Worm (Caenorhabditis elegans) whole organism, L4 larva: ENCODE results near the gene sde-2.

ENCODE experiments used
- D1046.2 ChIP-seq: fragments of 200-800 bp; sonication (Bioruptor generic); IDR thresholded peaks from 2 replicates; pipeline ENCODE4 v1.3.6; 2022; ENCODE audit warnings: missing genetic modification characterization, missing compliant biosample characterization
- F37D6.2 ChIP-seq: sonication (generic microtip); optimal IDR thresholded peaks from 2 replicates; lab custom pipeline; 2016; ENCODE audit warnings: mild to moderate bottlenecking, missing genetic modification characterization, missing compliant biosample characterization
- Y5F2A.4 ChIP-seq: fragments of 200-800 bp; sonication (Bioruptor generic); optimal IDR thresholded peaks from 2 replicates; lab custom pipeline; 2018; ENCODE audit warnings: mild to moderate bottlenecking, missing genetic modification characterization, missing compliant biosample characterization
- ZK546.5 ChIP-seq, 2 experiments: sonication (generic microtip); optimal IDR thresholded peaks; 2 replicates each; lab custom pipeline; 2017; ENCODE audit warnings: missing biosample characterization in 2 of 2, missing genetic modification characterization in 2 of 2
- aha-1 ChIP-seq: fragments of 150-350 bp; peaks from one replicate; lab custom pipeline; 2014; ENCODE audit warnings: missing biosample characterization, missing genetic modification characterization
- aly-2 ChIP-seq: sonication (generic microtip); optimal IDR thresholded peaks from 2 replicates; lab custom pipeline; 2018; ENCODE audit warnings: missing biosample characterization, missing genetic modification characterization
- arid-1 ChIP-seq: fragments of 200-800 bp; sonication (Bioruptor generic); conservative IDR thresholded peaks from 2 replicates; pipeline ENCODE4 v1.3.6; 2022; ENCODE audit warnings: missing genetic modification reagents, missing genetic modification characterization, missing compliant biosample characterization
- attf-4 ChIP-seq: sonication (generic microtip); optimal IDR thresholded peaks from 3 replicates; lab custom pipeline; 2017; ENCODE audit warnings: missing biosample characterization, missing genetic modification characterization
- ceh-20 ChIP-seq: fragments of 200-800 bp; sonication (Bioruptor generic); IDR thresholded peaks from 2 replicates; pipeline ENCODE4 v1.3.6; 2022; ENCODE audit warnings: missing genetic modification reagents, missing genetic modification characterization, missing compliant biosample characterization
- ceh-82 ChIP-seq: sonication (generic microtip); optimal IDR thresholded peaks from 2 replicates; lab custom pipeline; 2017; ENCODE audit warnings: missing biosample characterization, missing genetic modification characterization
- ctbp-1 ChIP-seq: fragments of 200-800 bp; sonication (Bioruptor generic); IDR thresholded peaks from 2 replicates; pipeline ENCODE4 v1.3.6; 2022; ENCODE audit warnings: missing genetic modification reagents, missing genetic modification characterization, missing compliant biosample characterization
- daf-16 ChIP-seq, 3 experiments: sonication (generic microtip); optimal IDR thresholded peaks; 2 replicates each; lab custom pipeline; 2016 to 2017; ENCODE audit warnings: missing genetic modification characterization in 3 of 3, missing genetic modification reagents in 3 of 3, mild to moderate bottlenecking in 2 of 3, missing compliant biosample characterization in 2 of 3, missing biosample characterization in 1 of 3, moderate library complexity in 1 of 3
- dmd-6 ChIP-seq: fragments of 200-800 bp; sonication (Bioruptor generic); IDR thresholded peaks from 2 replicates; pipeline ENCODE4 v1.3.6; 2022; ENCODE audit warnings: missing genetic modification reagents, missing genetic modification characterization, missing compliant biosample characterization
- dpl-1 ChIP-seq: fragments of 150-350 bp; optimal IDR thresholded peaks from 2 replicates; lab custom pipeline; 2014; ENCODE audit warnings: missing biosample characterization, missing genetic modification reagents, missing genetic modification characterization
- duxl-1 ChIP-seq: sonication (generic microtip); optimal IDR thresholded peaks from 2 replicates; lab custom pipeline; 2016; ENCODE audit warnings: mild to moderate bottlenecking, missing genetic modification characterization, moderate library complexity, missing compliant biosample characterization; ENCODE audit not compliant: poor library complexity
- egl-43 ChIP-seq: fragments of 200-800 bp; sonication (Bioruptor generic); IDR thresholded peaks from 2 replicates; pipeline ENCODE4 v1.3.6; 2022; ENCODE audit warnings: missing genetic modification reagents, missing genetic modification characterization, missing compliant biosample characterization
- gei-8 ChIP-seq: fragments of 200-800 bp; sonication (Bioruptor generic); optimal IDR thresholded peaks from 2 replicates; lab custom pipeline; 2018; ENCODE audit warnings: mild to moderate bottlenecking, missing genetic modification characterization, missing compliant biosample characterization
- hlh-11 ChIP-seq: fragments of 200-800 bp; sonication (Bioruptor generic); optimal IDR thresholded peaks from 2 replicates; lab custom pipeline; 2018; ENCODE audit warnings: mild to moderate bottlenecking, missing genetic modification characterization, missing compliant biosample characterization
- hmg-1.1 ChIP-seq: fragments of 200-800 bp; sonication (Bioruptor generic); IDR thresholded peaks from 2 replicates; pipeline ENCODE4 v1.3.6; 2022; ENCODE audit warnings: missing genetic modification reagents, missing genetic modification characterization, missing compliant biosample characterization
- lim-7 ChIP-seq: fragments of 200-800 bp; sonication (Bioruptor generic); IDR thresholded peaks from 2 replicates; pipeline ENCODE4 v1.3.6; 2022; ENCODE audit warnings: missing genetic modification characterization, missing compliant biosample characterization
- lin-1 ChIP-seq: fragments of 200-800 bp; sonication (Bioruptor generic); IDR thresholded peaks from 2 replicates; pipeline ENCODE4 v1.3.6; 2022; ENCODE audit warnings: missing genetic modification reagents, missing genetic modification characterization, missing compliant biosample characterization
- lin-38 ChIP-seq: fragments of 200-800 bp; sonication (Bioruptor generic); IDR thresholded peaks from 2 replicates; pipeline ENCODE4 v1.3.6; 2022; ENCODE audit warnings: missing genetic modification reagents, missing genetic modification characterization, missing compliant biosample characterization
- madf-5 ChIP-seq, 2 experiments: fragments of 200-800 bp; sonication (Bioruptor generic); IDR thresholded peaks; 2 replicates each; pipeline ENCODE4 v1.3.6; 2022; ENCODE audit warnings: missing compliant biosample characterization in 2 of 2, missing genetic modification characterization in 2 of 2
- mdt-29 ChIP-seq: fragments of 200-800 bp; sonication (Bioruptor generic); IDR thresholded peaks from 2 replicates; pipeline ENCODE4 v1.3.6; 2022; ENCODE audit warnings: missing genetic modification reagents, missing genetic modification characterization, missing compliant biosample characterization
- mep-1 ChIP-seq: fragments of 150-350 bp; sonication (generic microtip); optimal IDR thresholded peaks from 3 replicates; lab custom pipeline; 2014; ENCODE audit warnings: missing biosample characterization, missing genetic modification characterization
- nhr-102 ChIP-seq: sonication (generic microtip); optimal IDR thresholded peaks from 2 replicates; lab custom pipeline; 2016; ENCODE audit warnings: mild to moderate bottlenecking, missing genetic modification characterization, moderate library complexity, missing compliant biosample characterization
- nhr-28 ChIP-seq: fragments of 150-350 bp; optimal IDR thresholded peaks from 2 replicates; lab custom pipeline; 2014; ENCODE audit warnings: missing biosample characterization, missing genetic modification characterization
- nhr-41 ChIP-seq: fragments of 200-800 bp; sonication (Bioruptor generic); IDR thresholded peaks from 2 replicates; pipeline ENCODE4 v1.3.6; 2022; ENCODE audit warnings: missing genetic modification reagents, missing genetic modification characterization, missing compliant biosample characterization
- nhr-48 ChIP-seq: sonication (generic microtip); optimal IDR thresholded peaks from 2 replicates; lab custom pipeline; 2016; ENCODE audit warnings: mild to moderate bottlenecking, missing genetic modification characterization, missing compliant biosample characterization
- nhr-6 ChIP-seq: fragments of 150-350 bp; optimal IDR thresholded peaks from 2 replicates; lab custom pipeline; 2014; ENCODE audit warnings: missing biosample characterization, missing genetic modification characterization
- pha-4 ChIP-seq, 2 experiments: fragments of 150-350 bp in 1 of 2; fragments of 200-800 bp in 1 of 2; sonication (Bioruptor generic) in 1 of 2; IDR thresholded peaks in 1 of 2; optimal IDR thresholded peaks in 1 of 2; 2 replicates each; pipeline versions ENCODE4 v1.3.6 to Lab custom; 2014 to 2022; ENCODE audit warnings: missing genetic modification characterization in 2 of 2, missing genetic modification reagents in 2 of 2, missing biosample characterization in 1 of 2, missing compliant biosample characterization in 1 of 2
- php-3 ChIP-seq: fragments of 200-800 bp; sonication (Bioruptor generic); IDR thresholded peaks from 2 replicates; pipeline ENCODE4 v1.3.6; 2022; ENCODE audit warnings: missing genetic modification reagents, missing genetic modification characterization, missing compliant biosample characterization
- sdz-12 ChIP-seq: fragments of 200-800 bp; sonication (Bioruptor generic); optimal IDR thresholded peaks from 2 replicates; lab custom pipeline; 2018; ENCODE audit warnings: mild to moderate bottlenecking, missing genetic modification characterization, missing compliant biosample characterization
- set-16 ChIP-seq: fragments of 200-800 bp; sonication (Bioruptor generic); IDR thresholded peaks from 2 replicates; pipeline ENCODE4 v1.3.6; 2022; ENCODE audit warnings: missing genetic modification reagents, missing genetic modification characterization, missing compliant biosample characterization
- skn-1 ChIP-seq: fragments of 150-350 bp; optimal IDR thresholded peaks from 2 replicates; lab custom pipeline; 2014; ENCODE audit warnings: missing biosample characterization, missing genetic modification characterization
- spr-3 ChIP-seq: fragments of 200-800 bp; sonication (Bioruptor generic); optimal IDR thresholded peaks from 2 replicates; lab custom pipeline; 2018; ENCODE audit warnings: mild to moderate bottlenecking, missing genetic modification characterization, missing compliant biosample characterization
- tra-1 ChIP-seq: fragments of 200-800 bp; sonication (Bioruptor generic); IDR thresholded peaks from 2 replicates; pipeline ENCODE4 v1.3.6; 2022; ENCODE audit warnings: missing genetic modification reagents, missing genetic modification characterization, missing compliant biosample characterization
- unc-130 ChIP-seq: sonication (generic microtip); optimal IDR thresholded peaks from 2 replicates; lab custom pipeline; 2016; ENCODE audit warnings: missing genetic modification reagents, missing genetic modification characterization, missing compliant biosample characterization
- unc-62 ChIP-seq, 3 experiments: fragments of 150-350 bp in 1 of 3; sonication (generic microtip); optimal IDR thresholded peaks in 2 of 3; peaks in 1 of 3; 1 replicate in 1 of 3; 2 replicates in 2 of 3; lab custom pipeline; 2014 to 2017; ENCODE audit warnings: missing biosample characterization in 3 of 3, missing genetic modification characterization in 3 of 3, missing genetic modification reagents in 3 of 3, missing genotype in 1 of 3
- vab-7 ChIP-seq: fragments of 200-800 bp; sonication (Bioruptor generic); IDR thresholded peaks from 2 replicates; pipeline ENCODE4 v1.3.6; 2022; ENCODE audit warnings: missing genetic modification reagents, missing genetic modification characterization, missing compliant biosample characterization
- zfp-3 ChIP-seq: fragments of 200-800 bp; sonication (Bioruptor generic); conservative IDR thresholded peaks from 2 replicates; pipeline ENCODE4 v1.3.6; 2022; ENCODE audit warnings: missing genetic modification reagents, missing genetic modification characterization, missing compliant biosample characterization
- zip-11 ChIP-seq: fragments of 200-800 bp; sonication (Bioruptor generic); IDR thresholded peaks from 2 replicates; pipeline ENCODE4 v1.3.6; 2022; ENCODE audit warnings: missing genetic modification characterization, missing compliant biosample characterization
- zip-2 ChIP-seq: fragments of 150-350 bp; optimal IDR thresholded peaks from 2 replicates; lab custom pipeline; 2014; ENCODE audit warnings: missing biosample characterization, missing genetic modification characterization

Gene sde-2

DNA sequence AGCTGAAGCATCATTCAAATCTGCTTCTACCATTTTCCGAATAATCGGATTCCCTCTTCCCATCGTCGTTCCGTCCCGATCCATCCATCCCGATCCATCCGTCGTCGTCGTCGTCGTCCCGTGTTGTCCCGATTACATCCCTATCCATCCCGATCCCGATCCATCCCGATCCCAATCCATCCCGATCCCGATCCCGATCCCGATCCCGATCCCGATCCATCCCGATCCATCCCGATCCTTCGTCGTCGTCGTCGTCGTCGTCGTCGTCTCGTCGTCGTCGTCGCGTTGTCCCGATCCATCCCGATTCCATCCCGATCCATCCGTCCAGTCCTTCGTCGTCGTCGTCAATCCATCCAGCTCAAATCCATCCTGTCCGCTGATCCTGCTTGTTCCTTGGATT, 19.8 kb downstream of the sde-2 start:
- TF ChIP-seq daf-16 (GFP tag; optimal IDR thresholded peaks at IDR 0.05; lab: Kevin White, UChicago) = no peak
- TF ChIP-seq daf-16 (tag; optimal IDR thresholded peaks at IDR 0.05; lab: Kevin White, UChicago) = no peak
- TF ChIP-seq set-16 (GFP tag; lab: Robert Waterston, UW) = peak; percentile 85
- TF ChIP-seq nhr-48 (tag; lab: Kevin White, UChicago) = no peak
- no peak for TF ChIP-seq dpl-1 (GFP tag; lab: Kevin White, UChicago)

DNA sequence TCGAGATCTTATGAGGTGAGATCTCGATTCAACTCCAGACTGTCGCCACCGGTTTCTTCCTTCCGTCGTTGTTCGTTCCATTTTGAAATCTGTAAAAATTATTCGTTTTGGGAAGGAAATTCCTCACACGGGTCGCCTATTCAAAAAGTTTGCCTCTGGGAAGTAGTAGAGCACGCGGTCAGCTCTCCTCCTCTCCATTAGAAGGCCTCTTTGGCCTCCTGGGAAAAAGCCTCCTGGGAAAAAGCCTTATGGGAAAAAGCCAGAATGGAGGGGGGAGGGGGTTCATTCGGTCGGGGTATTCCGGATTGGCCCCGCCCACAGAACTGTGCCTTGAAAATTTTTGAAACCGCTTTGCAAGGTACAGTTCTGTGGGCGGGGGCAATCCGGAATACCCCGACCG, 20.2 kb downstream of the sde-2 start:
- no peak for TF ChIP-seq ceh-82
- TF ChIP-seq lim-7 (GFP tag; lab: Robert Waterston, UW) = 0 out of 2 replicates have a peak, but pooled peaks have one; percentile 24
- TF ChIP-seq, all 104 proteins: peak for 1

ce11 chrV:13649730-13650349, 22.5 kb downstream of the sde-2 start, which contains the start of gene H37A05.4:
TSS of gene H37A05.4 (minus strand) at chrV:13649780.
- TF ChIP-seq ceh-20 (GFP tag; lab: Robert Waterston, UW) (peak; percentile 60; the same call in 1 of the 2 replicates), mdt-29 (GFP tag; lab: Robert Waterston, UW) (peak; percentile 18; the same call in 1 of the 2 replicates), gei-8 (GFP tag; lab: Kevin White, UChicago) (peak; percentile 84), ZK546.5 (tag; optimal IDR thresholded peaks at IDR 0.05; lab: Kevin White, UChicago) (no peak), zip-2 (tag; lab: Kevin White, UChicago) (peak; percentile 35), unc-62 (GFP tag; optimal IDR thresholded peaks at IDR 0.05 in 1 of 2; lab: Kevin White, UChicago) (peak in 1 of 2 experiments; percentile 56), unc-62 (tag; optimal IDR thresholded peaks at IDR 0.05; lab: Kevin White, UChicago) (no peak), set-16 (GFP tag; lab: Robert Waterston, UW) (no peak), mep-1 (tag; lab: Kevin White, UChicago) (peak; percentile 91), hmg-1.1 (GFP tag; lab: Robert Waterston, UW) (peak; percentile 47; the same call in 1 of the 2 replicates), attf-4 (no peak), arid-1 (GFP tag; lab: Robert Waterston, UW) (peak; percentile 42; the same call in 1 of the 2 replicates), madf-5 (GFP tag; IDR thresholded peaks at IDR 0.05; lab: Robert Waterston, UW) (peak in 1 of 2 experiments; percentile 78; a peak in 1 of 4 replicates), lin-1 (GFP tag; lab: Robert Waterston, UW) (0 out of 2 replicates have a peak, but pooled peaks have one; percentile 22), vab-7 (GFP tag; lab: Robert Waterston, UW) (no peak; the same call in none of the 2 replicates), Y5F2A.4 (GFP tag; lab: Kevin White, UChicago) (peak; percentile 39), egl-43 (GFP tag; lab: Robert Waterston, UW) (0 out of 2 replicates have a peak, but pooled peaks have one; percentile 35), D1046.2 (GFP tag; lab: Robert Waterston, UW) (0 out of 2 replicates have a peak, but pooled peaks have one; percentile 42), nhr-6 (no peak), dmd-6 (peak; percentile 31), sdz-12 (GFP tag; lab: Kevin White, UChicago) (peak; percentile 64), daf-16 (GFP tag; optimal IDR thresholded peaks at IDR 0.05; lab: Kevin White, UChicago) (no peak), daf-16 (tag; optimal IDR thresholded peaks at IDR 0.05; lab: Kevin White, UChicago) (no peak), aly-2 (tag; lab: Kevin White, UChicago) (no peak), nhr-102 (tag; lab: Kevin White, UChicago) (peak; percentile 88), F37D6.2 (no peak), duxl-1 (peak; percentile 84), pha-4 (GFP tag; IDR thresholded peaks at IDR 0.05; lab: Robert Waterston, UW) (peak; percentile 51; the same call in 1 of the 2 replicates), pha-4 (tag; optimal IDR thresholded peaks at IDR 0.05; lab: Kevin White, UChicago) (no peak), unc-130 (GFP tag; lab: Kevin White, UChicago) (no peak), lin-38 (peak; percentile 50), nhr-28 (peak; percentile 9), hlh-11 (tag; lab: Kevin White, UChicago) (peak; percentile 23), nhr-41 (GFP tag; lab: Robert Waterston, UW) (peak; percentile 16; the same call in 1 of the 2 replicates), lim-7 (GFP tag; lab: Robert Waterston, UW) (no peak), aha-1 (tag; lab: Kevin White, UChicago) (peak; percentile 70), zip-11 (GFP tag; lab: Robert Waterston, UW) (no peak), php-3 (GFP tag; lab: Robert Waterston, UW) (peak; percentile 44; the same call in 1 of the 2 replicates), tra-1 (no peak), ctbp-1 (GFP tag; lab: Robert Waterston, UW) (0 out of 2 replicates have a peak, but pooled peaks have one; percentile 36), zfp-3 (GFP tag; lab: Robert Waterston, UW) (peak; percentile 73), spr-3 (peak; percentile 6), skn-1 (tag; lab: Kevin White, UChicago) (no peak)
